Worm (Caenorhabditis elegans) whole organism, L4/young adult: Measurements from ENCODE around the gene noca-1.

Experiments
- W03F9.2 ChIP-seq: fragments of 150-350 bp; optimal IDR thresholded peaks from 2 replicates; lab custom pipeline; 2014; ENCODE audit warnings: missing biosample characterization, missing genetic modification characterization
- dao-5 ChIP-seq: sonication (generic microtip); optimal IDR thresholded peaks from 2 replicates; lab custom pipeline; 2016; ENCODE audit warnings: missing genotype, missing genetic modification characterization, moderate library complexity, missing compliant biosample characterization
- him-1 ChIP-seq: sonication (generic microtip); optimal IDR thresholded peaks from 2 replicates; lab custom pipeline; 2016; ENCODE audit warnings: missing genotype, missing genetic modification reagents, missing genetic modification characterization, missing compliant biosample characterization

DNA sequence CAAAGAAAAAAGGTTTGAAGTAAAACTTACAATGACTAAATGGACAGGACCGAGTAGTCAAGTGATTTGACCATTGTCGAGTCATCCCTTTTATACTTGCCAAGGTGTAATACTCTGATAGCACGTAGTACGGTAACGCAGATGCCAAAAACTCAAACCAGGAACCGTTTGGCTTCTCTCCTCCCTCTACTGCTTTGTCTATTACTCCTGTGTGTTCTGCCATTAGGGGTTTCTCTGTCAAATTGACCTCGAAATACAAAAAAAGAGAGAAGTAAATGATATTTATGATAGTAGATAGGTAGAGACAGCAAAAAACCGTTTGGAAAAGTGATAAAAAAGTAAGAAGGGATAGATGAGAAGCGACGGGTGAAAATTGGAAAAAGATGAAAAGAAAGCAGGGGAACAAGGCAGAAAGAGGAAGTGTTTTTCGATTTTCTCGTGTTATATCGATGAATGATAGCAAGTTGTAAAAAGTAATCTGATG, 49.5 kb downstream of the noca-1 start, which contains the start of the genes col-159 and col-160:
- TF ChIP-seq dao-5 (no peak), him-1 (no peak), W03F9.2 (tag; lab: Kevin White, UChicago) (no peak)
